Worm (Caenorhabditis elegans) whole organism, L2 larva: ENCODE data around the gene H04M03.11.
A peak's percentile ranks its signal among the peaks of the same experiment; 100 is the strongest.

ENCODE experiments used
- R02D3.7 ChIP-seq: fragments of 150-350 bp; optimal IDR thresholded peaks from 2 replicates; lab custom pipeline; 2014; ENCODE audit warnings: missing biosample characterization, missing genetic modification characterization
- aly-2 ChIP-seq: fragments of 150-350 bp; optimal IDR thresholded peaks from 2 replicates; lab custom pipeline; 2014; ENCODE audit warnings: missing biosample characterization, missing genetic modification characterization
- ama-1 ChIP-seq: fragments of 150-350 bp; optimal IDR thresholded peaks from 2 replicates; lab custom pipeline; 2018; ENCODE audit warnings: inconsistent platforms
- crh-2 ChIP-seq: sonication (generic microtip); optimal IDR thresholded peaks from 2 replicates; lab custom pipeline; 2017; ENCODE audit warnings: missing biosample characterization, missing genetic modification characterization
- dmd-4 ChIP-seq: sonication (generic microtip); optimal IDR thresholded peaks from 2 replicates; lab custom pipeline; 2017; ENCODE audit warnings: missing biosample characterization, missing genetic modification characterization
- egl-27 ChIP-seq: sonication (generic microtip); optimal IDR thresholded peaks from 3 replicates; lab custom pipeline; 2017; ENCODE audit warnings: missing biosample characterization, missing genetic modification reagents, missing genetic modification characterization
- elt-3 ChIP-seq: sonication (generic microtip); optimal IDR thresholded peaks from 2 replicates; lab custom pipeline; 2017; ENCODE audit warnings: missing biosample characterization, missing genetic modification characterization
- lin-11 ChIP-seq: fragments of 150-350 bp; sonication (generic microtip); optimal IDR thresholded peaks from 2 replicates; lab custom pipeline; 2014; ENCODE audit warnings: missing biosample characterization, missing genetic modification characterization, inconsistent platforms, mixed read lengths
- lin-13 ChIP-seq: fragments of 150-350 bp; optimal IDR thresholded peaks from 2 replicates; lab custom pipeline; 2014; ENCODE audit warnings: missing biosample characterization, missing genetic modification reagents, missing genetic modification characterization
- mab-5 ChIP-seq: fragments of 150-350 bp; optimal IDR thresholded peaks from 2 replicates; lab custom pipeline; 2014; ENCODE audit warnings: missing biosample characterization, missing genetic modification characterization
- mdl-1 ChIP-seq, 2 experiments: fragments of 150-350 bp in 1 of 2; sonication (generic microtip) in 1 of 2; optimal IDR thresholded peaks; 2 replicates each; lab custom pipeline; 2017; ENCODE audit warnings: missing biosample characterization in 2 of 2, missing genetic modification characterization in 2 of 2
- nhr-10 ChIP-seq: sonication (generic microtip); optimal IDR thresholded peaks from 2 replicates; lab custom pipeline; 2017; ENCODE audit warnings: missing biosample characterization, missing genetic modification characterization
- nhr-129 ChIP-seq: fragments of 150-350 bp; optimal IDR thresholded peaks from 2 replicates; lab custom pipeline; 2014; ENCODE audit warnings: missing biosample characterization, missing genetic modification characterization
- nhr-21 ChIP-seq: fragments of 150-350 bp; optimal IDR thresholded peaks from 2 replicates; lab custom pipeline; 2014; ENCODE audit warnings: missing biosample characterization, missing genetic modification characterization
- nhr-23 ChIP-seq: fragments of 150-350 bp; optimal IDR thresholded peaks from 2 replicates; lab custom pipeline; 2014; ENCODE audit warnings: missing biosample characterization, missing genetic modification reagents, missing genetic modification characterization
- nhr-77 ChIP-seq: fragments of 150-350 bp; optimal IDR thresholded peaks from 2 replicates; lab custom pipeline; 2014; ENCODE audit warnings: missing biosample characterization, missing genetic modification characterization
- peb-1 ChIP-seq: fragments of 150-350 bp; optimal IDR thresholded peaks from 2 replicates; lab custom pipeline; 2014; ENCODE audit warnings: missing biosample characterization, missing genetic modification characterization
- sem-4 ChIP-seq: fragments of 150-350 bp; optimal IDR thresholded peaks from 2 replicates; lab custom pipeline; 2014; ENCODE audit warnings: missing biosample characterization, missing genetic modification reagents, missing genetic modification characterization
- sma-3 ChIP-seq: sonication (generic microtip); optimal IDR thresholded peaks from 2 replicates; lab custom pipeline; 2016; ENCODE audit warnings: missing genetic modification reagents, missing genetic modification characterization, missing compliant biosample characterization
- sma-9 ChIP-seq, 2 experiments: fragments of 150-350 bp in 1 of 2; sonication (generic microtip) in 1 of 2; optimal IDR thresholded peaks; 2 replicates each; lab custom pipeline; 2014 to 2016; ENCODE audit warnings: missing genetic modification characterization in 2 of 2, mild to moderate bottlenecking in 1 of 2, missing biosample characterization in 1 of 2, missing compliant biosample characterization in 1 of 2, missing genetic modification reagents in 1 of 2, moderate library complexity in 1 of 2
- snpc-4 ChIP-seq: fragments of 150-350 bp; optimal IDR thresholded peaks from 2 replicates; lab custom pipeline; 2014; ENCODE audit warnings: missing biosample characterization, missing genetic modification characterization
- unc-55 ChIP-seq: fragments of 150-350 bp; sonication (generic microtip); optimal IDR thresholded peaks from 3 replicates; lab custom pipeline; 2014; ENCODE audit warnings: missing biosample characterization, missing genetic modification reagents, missing genetic modification characterization
- ztf-1 ChIP-seq: fragments of 200-800 bp; sonication (Bioruptor generic); conservative IDR thresholded peaks from 2 replicates; pipeline ENCODE4 v1.3.6; 2022; ENCODE audit warnings: missing genetic modification characterization, missing compliant biosample characterization
- ztf-11 ChIP-seq: sonication (generic microtip); optimal IDR thresholded peaks from 2 replicates; lab custom pipeline; 2017; ENCODE audit warnings: missing biosample characterization, missing genetic modification characterization

H04M03.11 gene

DNA sequence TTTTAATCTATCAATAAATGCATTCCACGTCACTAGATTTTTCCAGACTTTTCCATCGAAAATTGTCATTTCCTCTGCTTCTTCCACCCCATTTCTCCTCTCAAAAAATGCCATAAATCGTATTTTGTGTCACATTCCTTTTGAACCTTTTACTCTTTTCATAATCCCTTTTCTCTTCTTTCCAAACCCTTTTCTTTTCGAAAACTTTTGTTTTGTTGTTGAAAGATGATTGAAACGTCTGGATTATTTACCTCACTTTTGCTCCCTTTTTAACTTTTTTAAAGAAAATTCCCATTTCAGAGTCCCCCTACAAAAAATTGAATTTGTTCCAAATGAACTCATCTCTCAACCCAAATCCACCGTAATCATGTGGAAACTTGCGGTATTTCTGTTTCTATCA, 45.2 kb downstream of the H04M03.11 start, which contains the start of gene C06E7.2:
C06E7.2 (plus strand) TSS at position 301 of the 400 bp plus-strand sequence.
- TF ChIP-seq nhr-23 (tag; lab: Kevin White, UChicago) (no peak), sma-3 (GFP tag; lab: Kevin White, UChicago) (no peak), snpc-4 (tag; lab: Kevin White, UChicago) (no peak), nhr-21 (tag; lab: Kevin White, UChicago) (no peak), lin-11 (tag; lab: Kevin White, UChicago) (no peak), sem-4 (tag; lab: Kevin White, UChicago) (no peak), ztf-11 (no peak), dmd-4 (tag; lab: Kevin White, UChicago) (no peak), mab-5 (tag; lab: Kevin White, UChicago) (peak; percentile 59), nhr-129 (tag; lab: Kevin White, UChicago) (no peak), unc-55 (GFP tag; lab: Kevin White, UChicago) (peak; percentile 68)

DNA sequence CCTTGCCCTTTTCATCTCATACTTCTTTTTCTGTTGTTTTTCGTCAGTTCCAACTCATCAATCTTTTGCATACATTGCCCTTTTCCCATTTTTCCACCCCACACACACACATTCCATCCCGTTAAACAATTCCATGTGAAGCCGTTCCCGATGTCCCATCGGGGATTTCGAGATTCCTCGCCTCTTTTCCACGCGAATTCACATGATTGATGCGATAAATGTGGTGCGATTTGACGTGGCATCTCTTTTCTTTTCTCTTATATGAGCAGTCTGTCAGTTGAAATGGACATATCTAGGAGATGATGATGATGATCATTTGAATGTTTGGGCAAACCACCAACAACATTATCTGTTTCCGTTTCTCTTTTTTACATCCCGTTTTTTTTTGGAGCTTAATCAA, 50.2 kb downstream of the H04M03.11 start:
- TF ChIP-seq nhr-23 (tag; lab: Kevin White, UChicago) (no peak), aly-2 (tag; lab: Kevin White, UChicago) (no peak), mab-5 (tag; lab: Kevin White, UChicago) (peak; percentile 71), sem-4 (tag; lab: Kevin White, UChicago) (no peak), crh-2 (peak; percentile 62)

DNA sequence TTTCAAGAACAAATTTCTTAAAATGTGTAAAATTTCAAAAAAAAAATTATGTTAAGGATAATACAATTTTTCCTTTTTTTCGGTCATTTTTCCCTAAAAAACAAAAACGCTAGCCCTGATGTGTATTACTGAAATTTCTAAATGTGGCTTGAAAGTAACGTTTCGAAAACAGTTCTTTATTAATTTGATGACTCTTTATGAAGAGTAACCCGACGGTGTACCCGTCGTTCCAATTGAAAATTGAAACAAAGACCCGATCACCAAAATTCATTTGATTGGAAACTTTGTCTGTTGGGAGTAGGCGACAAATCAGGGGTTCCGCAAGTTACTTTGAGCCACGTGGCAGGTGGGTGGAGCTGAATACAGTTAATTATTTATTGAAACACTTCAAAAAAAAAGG, 51.6 kb downstream of the H04M03.11 start:
- no peak for TF ChIP-seq lin-13 (GFP tag; lab: Kevin White, UChicago)
- no peak for TF ChIP-seq dmd-4 (tag; lab: Kevin White, UChicago)
- TF ChIP-seq nhr-77 (tag; lab: Kevin White, UChicago), result no peak
- TF ChIP-seq egl-27 (tag; lab: Kevin White, UChicago), result no peak
- TF ChIP-seq nhr-10 (tag; lab: Kevin White, UChicago), result no peak
- no peak for TF ChIP-seq mdl-1 (tag; optimal IDR thresholded peaks at IDR 0.05; lab: Kevin White, UChicago)
- TF ChIP-seq peb-1 (tag; lab: Kevin White, UChicago), result no peak
- no peak for TF ChIP-seq sma-3 (GFP tag; lab: Kevin White, UChicago)
- no peak for TF ChIP-seq ama-1 (lab: Kevin White, UChicago)
- TF ChIP-seq sma-9 (GFP tag; optimal IDR thresholded peaks at IDR 0.05; lab: Kevin White, UChicago), result no peak
- TF ChIP-seq sma-9 (tag; optimal IDR thresholded peaks at IDR 0.05; lab: Kevin White, UChicago), result no peak
- no peak for TF ChIP-seq ztf-1 (GFP tag; lab: Robert Waterston, UW)
- no peak for TF ChIP-seq ztf-11
- no peak for TF ChIP-seq elt-3 (tag; lab: Kevin White, UChicago)
- no peak for TF ChIP-seq R02D3.7 (tag; lab: Kevin White, UChicago)
